Fruit fly (Drosophila melanogaster): ENCODE results near the gene mRRF2.

DNA sequence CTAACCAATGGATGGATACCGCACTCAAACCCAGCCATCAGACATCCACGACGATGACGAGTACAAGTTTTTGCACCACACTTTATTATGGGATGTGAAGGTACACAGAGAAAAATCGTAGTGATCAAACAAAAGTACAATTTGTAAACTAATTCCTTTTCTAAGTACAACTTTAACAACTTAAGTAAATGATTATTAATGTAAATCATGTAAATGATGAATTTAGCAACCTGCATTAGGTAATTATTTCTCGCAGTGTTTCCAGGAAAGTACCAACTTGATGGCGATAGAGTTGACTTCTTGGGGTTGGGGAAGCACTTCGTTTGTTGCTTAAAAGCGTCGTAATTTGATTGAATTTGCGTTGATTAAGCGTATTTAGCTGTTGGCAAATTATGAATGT lies 49.6 kb downstream of the mRRF2 start:
- no peak for TF ChIP-seq CG8478 (optimal IDR thresholded peaks at IDR 0.05)
- no peak for TF ChIP-seq CTCF (optimal IDR thresholded peaks at IDR 0.05)
